1 fruit fly cellular context compared by ENCODE assay signal in genomic region chr3L:2417399-2418040, dm6.
TF ChIP-seq lines count a peak whose summit lies in the region.

No protein-coding gene starts in this region.

TF ChIP-seq in whole organism, embryonic, 481 proteins besides CTCF, POLR2A, EP300 and RAD21 (continued from another document and continues in another):
- TF ChIP-seq btn (GFP tag; optimal IDR thresholded peaks at IDR 0.05; lab: Kevin White, UChicago) (no peak), CG33557 (GFP tag; optimal IDR thresholded peaks at IDR 0.05; lab: Kevin White, UChicago) (peak; percentile 2), tll (GFP tag; optimal IDR thresholded peaks at IDR 0.05; lab: Kevin White, UChicago) (no peak), CG10979 (tag; optimal IDR thresholded peaks at IDR 0.05; lab: Kevin White, UChicago) (peak; percentile 81), lola (GFP tag; optimal IDR thresholded peaks at IDR 0.05; lab: Kevin White, UChicago) (peak in 1 of 3 experiments; percentile 68), CG17612 (GFP tag; IDR thresholded peaks at IDR 0.05; lab: Robert Waterston, UW) (no peak), CG6175 (GFP tag; IDR thresholded peaks at IDR 0.05; lab: Robert Waterston, UW) (no peak), eyg (GFP tag; optimal IDR thresholded peaks at IDR 0.05; lab: Kevin White, UChicago) (no peak), run (tag; optimal IDR thresholded peaks at IDR 0.05; lab: Kevin White, UChicago) (peak; percentile 35), Atf3 (GFP tag; optimal IDR thresholded peaks at IDR 0.05; lab: Kevin White, UChicago) (no peak), Sin3A (optimal IDR thresholded peaks at IDR 0.05; lab: Kevin White, UChicago) (no peak), Dip2 (GFP tag; IDR thresholded peaks at IDR 0.05; lab: Robert Waterston, UW) (no peak), klu (GFP tag; IDR thresholded peaks at IDR 0.05; lab: Robert Waterston, UW) (peak; percentile 29; the same call in 1 of the 2 replicates), Hr39 (optimal IDR thresholded peaks at IDR 0.05; lab: Kevin White, UChicago) (no peak), CG4820 (GFP tag; optimal IDR thresholded peaks at IDR 0.05; lab: Kevin White, UChicago) (peak; percentile 69), Gug (GFP tag; IDR thresholded peaks at IDR 0.05; lab: Robert Waterston, UW) (no peak), Opbp (GFP tag; IDR thresholded peaks at IDR 0.05; lab: Robert Waterston, UW; ENCODE audit: partially characterized antibody) (no peak), oc (tag; optimal IDR thresholded peaks at IDR 0.05; lab: Kevin White, UChicago) (no peak), CG18764 (GFP tag; optimal IDR thresholded peaks at IDR 0.05; lab: Kevin White, UChicago) (peak; percentile 46), ERR (GFP tag; optimal IDR thresholded peaks at IDR 0.05; lab: Kevin White, UChicago) (no peak), CG13296 (GFP tag; optimal IDR thresholded peaks at IDR 0.05; lab: Kevin White, UChicago) (peak; percentile 81), emc (GFP tag; optimal IDR thresholded peaks at IDR 0.05; lab: Kevin White, UChicago) (no peak), ash1 (GFP tag; optimal IDR thresholded peaks at IDR 0.05; lab: Kevin White, UChicago) (no peak), mam (GFP tag; optimal IDR thresholded peaks at IDR 0.05; lab: Kevin White, UChicago) (no peak), CG13775 (GFP tag; optimal IDR thresholded peaks at IDR 0.05; lab: Kevin White, UChicago) (peak; percentile 70), sim (GFP tag; IDR thresholded peaks at IDR 0.05; lab: Robert Waterston, UW) (no peak), CG3407 (GFP tag; optimal IDR thresholded peaks at IDR 0.05; lab: Kevin White, UChicago) (peak; percentile 56), MESR4 (GFP tag; optimal IDR thresholded peaks at IDR 0.05; lab: Kevin White, UChicago) (no peak), CG17912 (GFP tag; optimal IDR thresholded peaks at IDR 0.05; lab: Kevin White, UChicago) (no peak), zfh2 (GFP tag; optimal IDR thresholded peaks at IDR 0.05; lab: Kevin White, UChicago) (peak; percentile 1), chm (GFP tag; IDR thresholded peaks at IDR 0.05; lab: Robert Waterston, UW) (no peak), CG7556 (GFP tag; optimal IDR thresholded peaks at IDR 0.05; lab: Kevin White, UChicago) (peak; percentile 87), CG11398 (GFP tag; optimal IDR thresholded peaks at IDR 0.05; lab: Kevin White, UChicago) (no peak), Elba2 (GFP tag; optimal IDR thresholded peaks at IDR 0.05; lab: Kevin White, UChicago) (peak; percentile 6), CG7928 (GFP tag; optimal IDR thresholded peaks at IDR 0.05; lab: Kevin White, UChicago) (no peak), CG8290 (GFP tag; optimal IDR thresholded peaks at IDR 0.05; lab: Kevin White, UChicago) (no peak), CG8290 (tag; optimal IDR thresholded peaks at IDR 0.05; lab: Kevin White, UChicago) (peak in 1 of 2 experiments; percentile 3), CG31388 (GFP tag; optimal IDR thresholded peaks at IDR 0.05; lab: Kevin White, UChicago) (no peak), CoRest (tag; optimal IDR thresholded peaks at IDR 0.05; lab: Kevin White, UChicago) (peak; percentile 90), CG10462 (GFP tag; optimal IDR thresholded peaks at IDR 0.05; lab: Kevin White, UChicago) (no peak), CG9876 (GFP tag; optimal IDR thresholded peaks at IDR 0.05; lab: Kevin White, UChicago) (no peak), nmo (GFP tag; optimal IDR thresholded peaks at IDR 0.05; lab: Kevin White, UChicago) (peak; percentile 90), CG3163 (GFP tag; optimal IDR thresholded peaks at IDR 0.05; lab: Kevin White, UChicago) (no peak), exex (tag; optimal IDR thresholded peaks at IDR 0.05; lab: Kevin White, UChicago) (peak; percentile 9), CG7987 (GFP tag; optimal IDR thresholded peaks at IDR 0.05; lab: Kevin White, UChicago) (peak; percentile 15), grau (tag; optimal IDR thresholded peaks at IDR 0.05; lab: Kevin White, UChicago) (peak; percentile 82), CG15514 (GFP tag; optimal IDR thresholded peaks at IDR 0.05; lab: Kevin White, UChicago) (peak; percentile 35), pan (optimal IDR thresholded peaks at IDR 0.05; lab: Kevin White, UChicago) (no peak), pan (GFP tag; optimal IDR thresholded peaks at IDR 0.05 in 1 of 2, IDR thresholded peaks at IDR 0.05 in 1 of 2) (peak in 1 of 2 experiments; percentile 43), zen (tag; optimal IDR thresholded peaks at IDR 0.05; lab: Kevin White, UChicago) (peak; percentile 29), lab (GFP tag; optimal IDR thresholded peaks at IDR 0.05; lab: Kevin White, UChicago) (peak; percentile 81), CG13624 (GFP tag; optimal IDR thresholded peaks at IDR 0.05; lab: Kevin White, UChicago) (no peak), CG10321 (GFP tag; IDR thresholded peaks at IDR 0.05; lab: Robert Waterston, UW) (no peak), CG34422 (GFP tag; IDR thresholded peaks at IDR 0.05; lab: Robert Waterston, UW) (0 out of 3 replicates have a peak, but pooled peaks have one; percentile 10), CG13123 (GFP tag; optimal IDR thresholded peaks at IDR 0.05; lab: Kevin White, UChicago) (peak; percentile 25), Taf1 (GFP tag; IDR thresholded peaks at IDR 0.05; lab: Robert Waterston, UW) (no peak), Dad (GFP tag; optimal IDR thresholded peaks at IDR 0.05; lab: Kevin White, UChicago) (no peak), CG4282 (GFP tag; optimal IDR thresholded peaks at IDR 0.05; lab: Kevin White, UChicago) (no peak), Nf-YB (GFP tag; optimal IDR thresholded peaks at IDR 0.05; lab: Kevin White, UChicago) (peak; percentile 64), ATbp (GFP tag; optimal IDR thresholded peaks at IDR 0.05; lab: Kevin White, UChicago) (peak; percentile 71), jigr1 (GFP tag; IDR thresholded peaks at IDR 0.05; lab: Robert Waterston, UW) (no peak), Oaz (GFP tag; IDR thresholded peaks at IDR 0.05; lab: Robert Waterston, UW) (no peak), tx (GFP tag; optimal IDR thresholded peaks at IDR 0.05; lab: Kevin White, UChicago) (no peak), B-H2 (GFP tag; optimal IDR thresholded peaks at IDR 0.05; lab: Kevin White, UChicago) (no peak), Drgx (GFP tag; IDR thresholded peaks at IDR 0.05; lab: Robert Waterston, UW) (peak; percentile 86), CG6254 (GFP tag; optimal IDR thresholded peaks at IDR 0.05; lab: Kevin White, UChicago) (peak; percentile 71), Med (GFP tag; lab: Kevin White, UChicago) (peak; percentile 51), Hmr (GFP tag; optimal IDR thresholded peaks at IDR 0.05; lab: Kevin White, UChicago) (peak; percentile 78), CG16779 (GFP tag; IDR thresholded peaks at IDR 0.05; lab: Robert Waterston, UW) (no peak), scrt (GFP tag; optimal IDR thresholded peaks at IDR 0.05; lab: Kevin White, UChicago) (peak; percentile 61), CG30431 (GFP tag; optimal IDR thresholded peaks at IDR 0.05; lab: Kevin White, UChicago) (peak; percentile 73), CG7745 (tag; optimal IDR thresholded peaks at IDR 0.05; lab: Kevin White, UChicago) (no peak), gfzf (GFP tag; optimal IDR thresholded peaks at IDR 0.05; lab: Kevin White, UChicago) (no peak), CG7839 (tag; optimal IDR thresholded peaks at IDR 0.05; lab: Kevin White, UChicago) (peak; percentile 87), Hr78 (GFP tag; optimal IDR thresholded peaks at IDR 0.05; lab: Kevin White, UChicago) (peak in 1 of 2 experiments; percentile 71), CG9609 (GFP tag; optimal IDR thresholded peaks at IDR 0.05; lab: Kevin White, UChicago) (no peak), CG9727 (GFP tag; optimal IDR thresholded peaks at IDR 0.05; lab: Kevin White, UChicago) (peak; percentile 85), Deaf1 (tag; optimal IDR thresholded peaks at IDR 0.05; lab: Kevin White, UChicago) (peak; percentile 72), Gsc (GFP tag; IDR thresholded peaks at IDR 0.05; lab: Robert Waterston, UW) (no peak), CG3726 (GFP tag; IDR thresholded peaks at IDR 0.05; lab: Robert Waterston, UW) (no peak), az2 (GFP tag; optimal IDR thresholded peaks at IDR 0.05; lab: Kevin White, UChicago) (peak; percentile 66), CG2889 (GFP tag; IDR thresholded peaks at IDR 0.05; lab: Robert Waterston, UW) (no peak), Hey (tag; optimal IDR thresholded peaks at IDR 0.05; lab: Kevin White, UChicago) (no peak), CG8765 (GFP tag; IDR thresholded peaks at IDR 0.05; lab: Robert Waterston, UW) (no peak), CG7271 (tag; optimal IDR thresholded peaks at IDR 0.05; lab: Kevin White, UChicago) (no peak), CG6791 (GFP tag; IDR thresholded peaks at IDR 0.05; lab: Robert Waterston, UW; ENCODE audit: partially characterized antibody) (no peak), zen2 (GFP tag; IDR thresholded peaks at IDR 0.05; lab: Robert Waterston, UW; ENCODE audit: partially characterized antibody) (no peak), sr (GFP tag; IDR thresholded peaks at IDR 0.05; lab: Robert Waterston, UW) (no peak), Myb (GFP tag; optimal IDR thresholded peaks at IDR 0.05; lab: Kevin White, UChicago) (no peak), mirr (GFP tag; optimal IDR thresholded peaks at IDR 0.05; lab: Kevin White, UChicago) (no peak), HLH3B (GFP tag; IDR thresholded peaks at IDR 0.05; lab: Robert Waterston, UW) (peak; percentile 51; the same call in 1 of the 2 replicates), CG11247 (GFP tag; IDR thresholded peaks at IDR 0.05; lab: Robert Waterston, UW) (no peak; the same call in 1 of the 2 replicates), nau (GFP tag; optimal IDR thresholded peaks at IDR 0.05; lab: Kevin White, UChicago) (peak; percentile 73), seq (GFP tag; IDR thresholded peaks at IDR 0.05; lab: Robert Waterston, UW) (0 out of 2 replicates have a peak, but pooled peaks have one; percentile 49), crc (GFP tag; optimal IDR thresholded peaks at IDR 0.05; lab: Kevin White, UChicago) (no peak), CG8944 (GFP tag; optimal IDR thresholded peaks at IDR 0.05; lab: Kevin White, UChicago) (no peak), dpn (GFP tag; optimal IDR thresholded peaks at IDR 0.05; lab: Kevin White, UChicago) (peak; percentile 32 to 70), lbe (GFP tag; optimal IDR thresholded peaks at IDR 0.05; lab: Kevin White, UChicago) (peak; percentile 74), CG11560 (tag; IDR thresholded peaks at IDR 0.05; lab: Robert Waterston, UW) (no peak), pum (GFP tag; optimal IDR thresholded peaks at IDR 0.05; lab: Kevin White, UChicago) (peak; percentile 27), CG17361 (GFP tag; IDR thresholded peaks at IDR 0.05; lab: Robert Waterston, UW) (peak; percentile 90), CG4730 (GFP tag; IDR thresholded peaks at IDR 0.05; lab: Robert Waterston, UW) (no peak), NFAT (GFP tag; IDR thresholded peaks at IDR 0.05; lab: Robert Waterston, UW) (no peak), CG9437 (GFP tag; optimal IDR thresholded peaks at IDR 0.05; lab: Kevin White, UChicago) (peak; percentile 80), Ets97D (GFP tag; optimal IDR thresholded peaks at IDR 0.05; lab: Kevin White, UChicago) (no peak), CG13424 (tag; optimal IDR thresholded peaks at IDR 0.05; lab: Kevin White, UChicago) (peak; percentile 87), CG18476 (GFP tag; optimal IDR thresholded peaks at IDR 0.05; lab: Kevin White, UChicago) (peak; percentile 47), CG10565 (GFP tag; optimal IDR thresholded peaks at IDR 0.05; lab: Kevin White, UChicago) (no peak), Mad (GFP tag; optimal IDR thresholded peaks at IDR 0.05; lab: Kevin White, UChicago) (no peak), bigmax (GFP tag; optimal IDR thresholded peaks at IDR 0.05; lab: Kevin White, UChicago) (no peak), CG32772 (GFP tag; IDR thresholded peaks at IDR 0.05; lab: Robert Waterston, UW) (peak; percentile 58; the same call in 1 of the 2 replicates), Xrp1 (GFP tag; IDR thresholded peaks at IDR 0.05; lab: Robert Waterston, UW) (peak; percentile 71), Awh (GFP tag; IDR thresholded peaks at IDR 0.05; lab: Robert Waterston, UW) (no peak), CG2678 (tag; optimal IDR thresholded peaks at IDR 0.05; lab: Kevin White, UChicago) (peak; percentile 88), Ets65A (GFP tag; lab: Kevin White, UChicago) (peak; percentile 88), CG9215 (GFP tag; IDR thresholded peaks at IDR 0.05; lab: Robert Waterston, UW) (peak; percentile 61), stwl (tag; optimal IDR thresholded peaks at IDR 0.05; lab: Kevin White, UChicago) (no peak), nerfin-1 (tag; optimal IDR thresholded peaks at IDR 0.05; lab: Kevin White, UChicago) (peak; percentile 73), croc (GFP tag; conservative IDR thresholded peaks at IDR 0.05; lab: Robert Waterston, UW) (peak; percentile 50; the same call in 2 of the 3 replicates), Dfd (GFP tag; optimal IDR thresholded peaks at IDR 0.05; lab: Kevin White, UChicago) (peak in 1 of 2 experiments; percentile 6), CG10431 (GFP tag; optimal IDR thresholded peaks at IDR 0.05; lab: Kevin White, UChicago) (peak; percentile 4), tgo (GFP tag; IDR thresholded peaks at IDR 0.05; lab: Robert Waterston, UW) (peak; percentile 59; the same call in 2 of the 3 replicates), CG15601 (tag; optimal IDR thresholded peaks at IDR 0.05; lab: Kevin White, UChicago) (peak; percentile 67), D19A (tag; optimal IDR thresholded peaks at IDR 0.05; lab: Kevin White, UChicago) (peak; percentile 73), insv (GFP tag; optimal IDR thresholded peaks at IDR 0.05; lab: Kevin White, UChicago) (peak in 1 of 2 experiments; percentile 77), B-H1 (GFP tag; IDR thresholded peaks at IDR 0.05; lab: Robert Waterston, UW) (peak; percentile 35; the same call in 1 of the 3 replicates), CG6654 (GFP tag; optimal IDR thresholded peaks at IDR 0.05; lab: Kevin White, UChicago) (peak; percentile 34), D (optimal IDR thresholded peaks at IDR 0.05; lab: Kevin White, UChicago) (no peak), D (GFP tag; optimal IDR thresholded peaks at IDR 0.05; lab: Kevin White, UChicago) (peak; percentile 75), Meics (GFP tag; optimal IDR thresholded peaks at IDR 0.05; lab: Kevin White, UChicago) (peak; percentile 77), tin (GFP tag; optimal IDR thresholded peaks at IDR 0.05; lab: Kevin White, UChicago) (peak; percentile 57), ranshi (GFP tag; IDR thresholded peaks at IDR 0.05; lab: Robert Waterston, UW) (peak; percentile 33; the same call in 1 of the 2 replicates), CG8924 (tag; optimal IDR thresholded peaks at IDR 0.05; lab: Kevin White, UChicago) (peak; percentile 83), gsb-n (tag; optimal IDR thresholded peaks at IDR 0.05; lab: Kevin White, UChicago) (peak; percentile 24), CG14441 (GFP tag; IDR thresholded peaks at IDR 0.05; lab: Robert Waterston, UW) (peak; percentile 58)
